Fruit fly (Drosophila melanogaster) whole organism, embryonic: ENCODE measurements around the gene Sec61alpha.

Experiments
- Asciz ChIP-seq: fragments of 200-800 bp; sonication (Bioruptor generic); optimal IDR thresholded peaks from 2 replicates; lab custom pipeline; 2017; ENCODE audit warnings: missing biosample characterization, mild to moderate bottlenecking, missing genetic modification characterization, missing genetic modification reagents
- Atf3 ChIP-seq: fragments of 200-800 bp; sonication (Bioruptor generic); optimal IDR thresholded peaks from 3 replicates; lab custom pipeline; 2016; ENCODE audit warnings: missing biosample characterization, missing genetic modification characterization
- Blimp-1 ChIP-seq: fragments of 200-800 bp; sonication (Bioruptor generic); optimal IDR thresholded peaks from 3 replicates; lab custom pipeline; 2018; ENCODE audit warnings: missing biosample characterization, missing genetic modification characterization, mild to moderate bottlenecking, moderate library complexity, missing genetic modification reagents
- CG10267 ChIP-seq: fragments of 200-800 bp; sonication (Bioruptor generic); optimal IDR thresholded peaks from 2 replicates; lab custom pipeline; 2018; ENCODE audit warnings: missing biosample characterization, mild to moderate bottlenecking, missing genetic modification characterization, moderate library complexity
- CG11093 ChIP-seq: fragments of 200-800 bp; sonication (Bioruptor generic); IDR thresholded peaks from 3 replicates; pipeline ENCODE4 v1.3.6; 2022; ENCODE audit warnings: missing biosample characterization, missing genetic modification characterization
- CG12155 ChIP-seq: fragments of 200-800 bp; sonication (Bioruptor generic); optimal IDR thresholded peaks from 3 replicates; lab custom pipeline; 2016; ENCODE audit warnings: missing biosample characterization, missing genetic modification characterization
- CG1233 ChIP-seq: fragments of 200-800 bp; sonication (Bioruptor generic); optimal IDR thresholded peaks from 4 replicates; lab custom pipeline; 2018; ENCODE audit warnings: missing biosample characterization, mild to moderate bottlenecking, missing genetic modification characterization
- CG12769 ChIP-seq: fragments of 200-800 bp; sonication (Bioruptor generic); optimal IDR thresholded peaks from 2 replicates; lab custom pipeline; 2019; ENCODE audit warnings: missing biosample characterization, mild to moderate bottlenecking, missing genetic modification characterization, moderate library complexity
- CG13287 ChIP-seq: fragments of 200-800 bp; sonication (Bioruptor generic); IDR thresholded peaks from 2 replicates; pipeline ENCODE4 v1.3.6; 2022; ENCODE audit warnings: missing biosample characterization, missing genetic modification characterization; ENCODE audit not compliant: partially characterized antibody
- CG15011 ChIP-seq: fragments of 200-800 bp; sonication (Bioruptor generic); optimal IDR thresholded peaks from 3 replicates; lab custom pipeline; 2018; ENCODE audit warnings: missing biosample characterization, mild to moderate bottlenecking, missing genetic modification characterization
- CG15514 ChIP-seq: fragments of 200-800 bp; sonication (Bioruptor generic); optimal IDR thresholded peaks from 3 replicates; lab custom pipeline; 2017; ENCODE audit warnings: missing biosample characterization, missing genetic modification characterization, mild to moderate bottlenecking, moderate library complexity, missing genetic modification reagents
- CG17568 ChIP-seq: fragments of 200-800 bp; sonication (Bioruptor generic); optimal IDR thresholded peaks from 2 replicates; lab custom pipeline; 2018; ENCODE audit warnings: missing biosample characterization, mild to moderate bottlenecking, missing genetic modification characterization, moderate library complexity
- CG2678 ChIP-seq: fragments of 200-800 bp; sonication (Bioruptor generic); optimal IDR thresholded peaks from 3 replicates; lab custom pipeline; 2019; ENCODE audit warnings: missing biosample characterization, mild to moderate bottlenecking, missing genetic modification characterization, moderate library complexity
- CG30403 ChIP-seq: fragments of 200-800 bp; sonication (Bioruptor generic); optimal IDR thresholded peaks from 3 replicates; lab custom pipeline; 2016; ENCODE audit warnings: missing biosample characterization, missing genetic modification characterization
- CG3163 ChIP-seq: fragments of 200-800 bp; sonication (Bioruptor generic); optimal IDR thresholded peaks from 3 replicates; lab custom pipeline; 2016; ENCODE audit warnings: missing biosample characterization, missing genetic modification characterization
- CG3847 ChIP-seq: fragments of 200-800 bp; sonication (Bioruptor generic); IDR thresholded peaks from 2 replicates; pipeline ENCODE4 v1.3.6; 2022; ENCODE audit warnings: missing biosample characterization, missing genetic modification characterization
- CG4360 ChIP-seq: fragments of 200-800 bp; sonication (Bioruptor generic); IDR thresholded peaks from 2 replicates; pipeline ENCODE4 v1.3.6; 2022; ENCODE audit warnings: missing biosample characterization, missing genetic modification characterization
- CG6175 ChIP-seq: fragments of 200-800 bp; sonication (Bioruptor generic); IDR thresholded peaks from 3 replicates; pipeline ENCODE4 v1.3.6; 2022; ENCODE audit warnings: missing biosample characterization, missing genetic modification characterization
- CG6765 ChIP-seq: fragments of 200-800 bp; sonication (Bioruptor generic); optimal IDR thresholded peaks from 3 replicates; lab custom pipeline; 2017; ENCODE audit warnings: missing biosample characterization, mild to moderate bottlenecking, missing genetic modification characterization
- CG9817 ChIP-seq: fragments of 200-800 bp; sonication (Bioruptor generic); optimal IDR thresholded peaks from 2 replicates; lab custom pipeline; 2018; ENCODE audit warnings: missing biosample characterization, mild to moderate bottlenecking, missing genetic modification characterization, moderate library complexity
- CTCF ChIP-seq: fragments of 200-800 bp; sonication (Bioruptor generic); optimal IDR thresholded peaks from 2 replicates; lab custom pipeline; 2017; ENCODE audit warnings: missing biosample characterization, mild to moderate bottlenecking, missing genetic modification characterization, moderate library complexity
- CrebB ChIP-seq: fragments of 200-800 bp; sonication (Bioruptor generic); optimal IDR thresholded peaks from 3 replicates; lab custom pipeline; 2018; ENCODE audit warnings: missing biosample characterization, mild to moderate bottlenecking, missing genetic modification characterization
- D19A ChIP-seq: fragments of 200-800 bp; optimal IDR thresholded peaks from 3 replicates; lab custom pipeline; 2019; ENCODE audit warnings: missing biosample characterization, mild to moderate bottlenecking, missing genetic modification characterization, moderate library complexity
- Dek ChIP-seq: fragments of 200-800 bp; sonication (Bioruptor generic); optimal IDR thresholded peaks from 3 replicates; lab custom pipeline; 2019; ENCODE audit warnings: missing biosample characterization, mild to moderate bottlenecking, missing genetic modification characterization, moderate library complexity
- E2f2 ChIP-seq: fragments of 200-800 bp; sonication (Bioruptor generic); IDR thresholded peaks from 2 replicates; pipeline ENCODE4 v1.3.6; 2022; ENCODE audit warnings: missing biosample characterization, missing genetic modification characterization
- Fer1 ChIP-seq: fragments of 200-800 bp; sonication (Bioruptor generic); optimal IDR thresholded peaks from 2 replicates; lab custom pipeline; 2017; ENCODE audit warnings: missing biosample characterization, mild to moderate bottlenecking, missing genetic modification characterization
- Fer3 ChIP-seq: fragments of 200-800 bp; sonication (Bioruptor generic); optimal IDR thresholded peaks from 2 replicates; lab custom pipeline; 2018; ENCODE audit warnings: missing biosample characterization, mild to moderate bottlenecking, missing genetic modification characterization, moderate library complexity
- Hey ChIP-seq: fragments of 200-800 bp; sonication (Bioruptor generic); optimal IDR thresholded peaks from 3 replicates; lab custom pipeline; 2018; ENCODE audit warnings: missing biosample characterization, mild to moderate bottlenecking, missing genetic modification characterization
- Meics ChIP-seq: fragments of 200-800 bp; sonication (Bioruptor generic); optimal IDR thresholded peaks from 2 replicates; lab custom pipeline; 2017; ENCODE audit warnings: missing biosample characterization, mild to moderate bottlenecking, missing genetic modification characterization
- Nf-YC ChIP-seq: fragments of 200-800 bp; optimal IDR thresholded peaks from 3 replicates; lab custom pipeline; 2019; ENCODE audit warnings: missing biosample characterization, mild to moderate bottlenecking, missing genetic modification characterization, moderate library complexity
- Ssrp ChIP-seq: fragments of 200-800 bp; sonication (Bioruptor generic); optimal IDR thresholded peaks from 2 replicates; lab custom pipeline; 2018; ENCODE audit warnings: missing biosample characterization, mild to moderate bottlenecking, missing genetic modification characterization, moderate library complexity
- Trl ChIP-seq, 3 experiments: fragments of >200 bp in 2 of 3; fragments of 200-800 bp in 1 of 3; sonication (Bioruptor generic) in 1 of 3; optimal IDR thresholded peaks; 2 replicates in 1 of 3; 3 replicates in 2 of 3; lab custom pipeline; 2016 to 2017; ENCODE audit warnings: missing biosample characterization in 1 of 3, missing genetic modification characterization in 1 of 3
- ab ChIP-seq: fragments of 200-800 bp; sonication (Bioruptor generic); optimal IDR thresholded peaks from 2 replicates; lab custom pipeline; 2016; ENCODE audit warnings: missing biosample characterization, missing genetic modification characterization
- ash1 ChIP-seq: fragments of 200-800 bp; sonication (Bioruptor generic); optimal IDR thresholded peaks from 2 replicates; lab custom pipeline; 2018; ENCODE audit warnings: missing biosample characterization, mild to moderate bottlenecking, missing genetic modification characterization
- dm ChIP-seq: fragments of 200-800 bp; sonication (Bioruptor generic); optimal IDR thresholded peaks from 3 replicates; lab custom pipeline; 2016; ENCODE audit warnings: missing biosample characterization, missing genetic modification characterization
- dmrt11E ChIP-seq: fragments of 200-800 bp; sonication (Bioruptor generic); optimal IDR thresholded peaks from 3 replicates; lab custom pipeline; 2018; ENCODE audit warnings: missing biosample characterization, mild to moderate bottlenecking, missing genetic modification characterization, moderate library complexity
- dmrt99B ChIP-seq: fragments of 200-800 bp; sonication (Bioruptor generic); optimal IDR thresholded peaks from 2 replicates; lab custom pipeline; 2018; ENCODE audit warnings: missing biosample characterization, mild to moderate bottlenecking, missing genetic modification characterization, moderate library complexity
- dysf ChIP-seq: fragments of 200-800 bp; sonication (Bioruptor generic); IDR thresholded peaks from 3 replicates; pipeline ENCODE4 v1.3.6; 2022; ENCODE audit warnings: missing biosample characterization, missing genetic modification characterization
- ftz-f1 ChIP-seq: fragments of 200-800 bp; sonication (Bioruptor generic); optimal IDR thresholded peaks from 2 replicates; lab custom pipeline; 2016; ENCODE audit warnings: missing biosample characterization, missing genetic modification characterization
- gro ChIP-seq: fragments of 200-800 bp; sonication (Bioruptor generic); optimal IDR thresholded peaks from 2 replicates; lab custom pipeline; 2016; ENCODE audit warnings: missing biosample characterization, missing genetic modification characterization
- h ChIP-seq: fragments of >200 bp; optimal IDR thresholded peaks from 2 replicates; lab custom pipeline; 2017
- klu ChIP-seq: fragments of 200-800 bp; sonication (Bioruptor generic); IDR thresholded peaks from 2 replicates; pipeline ENCODE4 v1.3.6; 2022; ENCODE audit warnings: missing biosample characterization, missing genetic modification characterization
- lab ChIP-seq: fragments of 200-800 bp; sonication (Bioruptor generic); optimal IDR thresholded peaks from 3 replicates; lab custom pipeline; 2017; ENCODE audit warnings: missing biosample characterization, missing genetic modification characterization, mild to moderate bottlenecking, moderate library complexity, missing genetic modification reagents
- nom ChIP-seq: fragments of 200-800 bp; sonication (Bioruptor generic); optimal IDR thresholded peaks from 2 replicates; lab custom pipeline; 2017; ENCODE audit warnings: missing biosample characterization, missing genetic modification characterization, mild to moderate bottlenecking, moderate library complexity, missing genetic modification reagents
- pfk ChIP-seq: fragments of 200-800 bp; sonication (Bioruptor generic); optimal IDR thresholded peaks from 2 replicates; lab custom pipeline; 2018; ENCODE audit warnings: missing biosample characterization, mild to moderate bottlenecking, missing genetic modification characterization, moderate library complexity
- ranshi ChIP-seq: fragments of 200-800 bp; sonication (Bioruptor generic); IDR thresholded peaks from 2 replicates; pipeline ENCODE4 v1.3.6; 2022; ENCODE audit warnings: missing biosample characterization, missing genetic modification characterization
- shn ChIP-seq: fragments of 200-800 bp; sonication (Bioruptor generic); optimal IDR thresholded peaks from 3 replicates; lab custom pipeline; 2016; ENCODE audit warnings: missing biosample characterization, missing genetic modification characterization
- stc ChIP-seq: fragments of 200-800 bp; sonication (Bioruptor generic); IDR thresholded peaks from 2 replicates; pipeline ENCODE4 v1.3.6; 2022; ENCODE audit warnings: missing biosample characterization, missing genetic modification characterization
- trh ChIP-seq: fragments of 200-800 bp; sonication (Bioruptor generic); optimal IDR thresholded peaks from 2 replicates; lab custom pipeline; 2016; ENCODE audit warnings: missing biosample characterization, missing genetic modification characterization

Sec61alpha gene

DNA sequence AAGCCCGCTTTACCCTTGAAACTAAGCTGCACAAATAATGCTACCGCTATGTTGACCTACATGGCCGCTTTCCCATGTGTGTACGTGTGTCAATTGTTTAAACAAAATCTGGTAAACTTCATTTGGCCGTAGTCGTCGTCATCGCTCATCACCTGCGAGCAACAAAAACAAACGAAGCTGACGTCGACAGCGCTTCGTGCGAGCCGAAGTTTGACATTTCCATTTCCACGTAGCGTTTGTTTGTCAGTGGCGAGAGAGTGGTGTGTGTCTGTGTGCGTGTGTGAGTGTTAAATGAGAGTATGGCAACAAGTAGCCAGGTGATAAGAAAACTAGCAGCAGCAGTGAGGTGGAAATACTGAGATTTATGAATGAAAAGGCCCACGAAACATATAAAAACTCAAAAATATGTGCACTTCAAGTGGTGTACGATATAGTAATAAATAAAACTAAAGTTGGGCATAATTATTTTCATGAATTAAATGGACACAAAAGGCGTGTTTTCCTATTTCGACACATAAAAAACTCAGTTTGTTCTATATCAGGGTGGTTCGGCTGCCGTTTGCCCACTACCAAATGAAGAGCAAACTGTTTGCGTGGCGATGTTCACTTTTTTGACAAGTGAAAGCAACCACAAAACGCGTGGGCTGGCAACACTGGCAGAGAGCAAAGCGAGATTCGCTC is 1.0 kb downstream of the Sec61alpha start (continued):
- TF ChIP-seq Hey (tag; lab: Kevin White, UChicago), result peak; percentile 41
- TF ChIP-seq CG10267 (tag; lab: Kevin White, UChicago), result peak; percentile 8
- peak; percentile 49; the same call in 1 of the 2 replicates for TF ChIP-seq stc (GFP tag; lab: Robert Waterston, UW)
- TF ChIP-seq CG4360 (GFP tag; lab: Robert Waterston, UW), result peak; percentile 23; the same call in 1 of the 2 replicates
- peak; percentile 63 for TF ChIP-seq CG1233
- no peak for TF ChIP-seq CG3847
- peak; percentile 20 for TF ChIP-seq Atf3 (GFP tag; lab: Kevin White, UChicago)
- TF ChIP-seq CG6765 (GFP tag; lab: Kevin White, UChicago), result peak; percentile 61
- peak; percentile 51 for TF ChIP-seq Blimp-1 (GFP tag; lab: Kevin White, UChicago)
- TF ChIP-seq nom (GFP tag; lab: Kevin White, UChicago), result peak; percentile 47
- peak; percentile 14 for TF ChIP-seq dm (GFP tag; lab: Kevin White, UChicago)
- peak; percentile 13; the same call in 1 of the 2 replicates for TF ChIP-seq CG13287
- TF ChIP-seq Meics (GFP tag; lab: Kevin White, UChicago), result peak; percentile 55
- peak; percentile 72 for TF ChIP-seq CG15514 (GFP tag; lab: Kevin White, UChicago)
- TF ChIP-seq trh (GFP tag; lab: Kevin White, UChicago), result no peak
- TF ChIP-seq pfk (GFP tag; lab: Kevin White, UChicago), result peak; percentile 67
- peak; percentile 29 for TF ChIP-seq dmrt99B (tag; lab: Kevin White, UChicago)
- TF ChIP-seq E2f2, result peak; percentile 27
- TF ChIP-seq lab (GFP tag; lab: Kevin White, UChicago), result peak; percentile 80
- peak; percentile 82 for TF ChIP-seq CrebB (tag; lab: Kevin White, UChicago)
- peak; percentile 28 for TF ChIP-seq Asciz (GFP tag; lab: Kevin White, UChicago)
- TF ChIP-seq ash1, result peak; percentile 39
- peak; percentile 13 for TF ChIP-seq Ssrp (tag; lab: Kevin White, UChicago)
- no peak for TF ChIP-seq klu
- TF ChIP-seq shn (GFP tag; lab: Kevin White, UChicago), result no peak
- peak; percentile 54 for TF ChIP-seq CG2678 (tag; lab: Kevin White, UChicago)
- TF ChIP-seq Fer1, result peak; percentile 85
- peak; percentile 60 for TF ChIP-seq Nf-YC (tag; lab: Kevin White, UChicago)
- peak; percentile 52 for TF ChIP-seq Fer3 (tag; lab: Kevin White, UChicago)
- peak; percentile 75 for TF ChIP-seq CG17568 (GFP tag; lab: Kevin White, UChicago)
- peak; percentile 25 for TF ChIP-seq ftz-f1 (GFP tag; lab: Kevin White, UChicago)
- TF ChIP-seq CG11093 (GFP tag; lab: Robert Waterston, UW), result no peak
- TF ChIP-seq h (lab: Kevin White, UChicago), result no peak
- TF ChIP-seq CG12769 (tag; lab: Kevin White, UChicago), result peak; percentile 70
- TF ChIP-seq CG9817 (tag; lab: Kevin White, UChicago), result peak; percentile 18
- TF ChIP-seq dmrt11E (tag; lab: Kevin White, UChicago), result peak; percentile 8
- peak; percentile 34 for TF ChIP-seq CG15011 (GFP tag; lab: Kevin White, UChicago)
- no peak for TF ChIP-seq ab (GFP tag; lab: Kevin White, UChicago)
- TF ChIP-seq D19A (tag; lab: Kevin White, UChicago), result peak; percentile 42
- TF ChIP-seq CG3163 (GFP tag; lab: Kevin White, UChicago), result no peak
- peak; percentile 55 to 82 for TF ChIP-seq Trl (optimal IDR thresholded peaks at IDR 0.05; lab: Kevin White, UChicago)
- TF ChIP-seq Trl (GFP tag; optimal IDR thresholded peaks at IDR 0.05; lab: Kevin White, UChicago), result no peak
- no peak for TF ChIP-seq CTCF (GFP tag; lab: Kevin White, UChicago)
- peak; percentile 10; the same call in 1 of the 2 replicates for TF ChIP-seq ranshi (GFP tag; lab: Robert Waterston, UW)
- TF ChIP-seq Dek (tag; lab: Kevin White, UChicago), result peak; percentile 8
- TF ChIP-seq CG30403 (GFP tag; lab: Kevin White, UChicago), result peak; percentile 18
- TF ChIP-seq gro (GFP tag; lab: Kevin White, UChicago), result peak; percentile 53
- TF ChIP-seq CG6175 (GFP tag; lab: Robert Waterston, UW), result no peak
- peak; percentile 17 for TF ChIP-seq CG12155 (GFP tag; lab: Kevin White, UChicago)
- TF ChIP-seq dysf (GFP tag; lab: Robert Waterston, UW), result peak; percentile 21; the same call in 1 of the 3 replicates
